Fruit fly (Drosophila melanogaster): Measurements from ENCODE around the gene trh.
A peak's percentile ranks its signal among the peaks of the same experiment; 100 is the strongest.

trh gene

DNA sequence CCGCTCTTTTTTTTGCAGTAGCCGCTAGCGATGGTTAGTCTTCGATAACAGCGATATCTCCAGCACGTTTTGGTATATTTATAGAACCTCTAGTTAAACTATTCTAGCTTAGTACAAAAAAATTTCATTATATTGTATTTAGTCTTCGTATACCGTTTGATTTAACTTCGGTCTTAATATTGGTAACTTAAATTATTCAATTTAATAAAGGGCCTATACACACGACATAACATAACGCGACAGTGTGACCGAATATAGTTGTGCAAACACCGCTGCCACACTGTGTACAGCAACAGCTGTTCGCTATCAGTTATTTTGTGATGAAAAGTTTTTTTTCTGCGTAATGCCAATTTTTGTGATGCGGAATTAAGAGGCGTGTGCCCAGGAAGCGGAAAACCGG lies 31.2 kb downstream of the trh start, which contains the start of the genes Cdc5 and CG1233 (continued):
- TF ChIP-seq CG34422 (GFP tag; IDR thresholded peaks at IDR 0.05): peak; percentile 60; the same call in 2 of the 3 replicates
- TF ChIP-seq CkIIα-i1 (GFP tag; IDR thresholded peaks at IDR 0.05): no peak
- TF ChIP-seq CG9727 (GFP tag; optimal IDR thresholded peaks at IDR 0.05): peak; percentile 55
- TF ChIP-seq kah (GFP tag; optimal IDR thresholded peaks at IDR 0.05): no peak
- TF ChIP-seq H15 (GFP tag; IDR thresholded peaks at IDR 0.05): peak; percentile 45; the same call in 1 of the 3 replicates
- peak; percentile 60 for TF ChIP-seq CG13624 (GFP tag; optimal IDR thresholded peaks at IDR 0.05)
- peak; percentile 35 for TF ChIP-seq CHES-1-like (GFP tag; optimal IDR thresholded peaks at IDR 0.05)
- no peak for TF ChIP-seq wdn (GFP tag; IDR thresholded peaks at IDR 0.05)
- no peak for TF ChIP-seq CG18262 (tag; optimal IDR thresholded peaks at IDR 0.05)
- TF ChIP-seq CG1024 (GFP tag; IDR thresholded peaks at IDR 0.05): 0 out of 2 replicates have a peak, but pooled peaks have one; percentile 33
- TF ChIP-seq nmo (GFP tag; optimal IDR thresholded peaks at IDR 0.05): peak; percentile 78
- no peak for TF ChIP-seq CG8359 (GFP tag; optimal IDR thresholded peaks at IDR 0.05; ENCODE audit: borderline replicate concordance)
- peak; percentile 13 for TF ChIP-seq psq (GFP tag; optimal IDR thresholded peaks at IDR 0.05)
- no peak for TF ChIP-seq lov (optimal IDR thresholded peaks at IDR 0.05)
- no peak for TF ChIP-seq lov (GFP tag; IDR thresholded peaks at IDR 0.05)
- peak; percentile 45; the same call in 1 of the 3 replicates for TF ChIP-seq CG6791 (GFP tag; IDR thresholded peaks at IDR 0.05; ENCODE audit: partially characterized antibody)
- peak; percentile 29 for TF ChIP-seq Myb (GFP tag; optimal IDR thresholded peaks at IDR 0.05)
- TF ChIP-seq Dll (GFP tag; IDR thresholded peaks at IDR 0.05; ENCODE audit: partially characterized antibody): peak; percentile 71
- peak; percentile 27 for TF ChIP-seq CG33213 (GFP tag; optimal IDR thresholded peaks at IDR 0.05)
- TF ChIP-seq CG34224 (GFP tag; IDR thresholded peaks at IDR 0.05; ENCODE audit: partially characterized antibody): peak; percentile 62; the same call in 2 of the 3 replicates
- peak; percentile 76 for TF ChIP-seq Mad (GFP tag; optimal IDR thresholded peaks at IDR 0.05)
- TF ChIP-seq Atf3 (GFP tag; optimal IDR thresholded peaks at IDR 0.05): peak; percentile 15
- TF ChIP-seq Atf6 (GFP tag; IDR thresholded peaks at IDR 0.05): peak; percentile 40; the same call in 1 of the 2 replicates
- peak; percentile 5 for TF ChIP-seq pum (GFP tag; optimal IDR thresholded peaks at IDR 0.05)
- 0 out of 2 replicates have a peak, but pooled peaks have one; percentile 16 for TF ChIP-seq rib (GFP tag; IDR thresholded peaks at IDR 0.05)
- TF ChIP-seq chn (GFP tag; optimal IDR thresholded peaks at IDR 0.05): peak; percentile 5
- TF ChIP-seq CG3847 (GFP tag; IDR thresholded peaks at IDR 0.05): peak; percentile 77
- TF ChIP-seq CG12744 (GFP tag; optimal IDR thresholded peaks at IDR 0.05): peak; percentile 34
- peak; percentile 77 for TF ChIP-seq CG2120 (GFP tag; optimal IDR thresholded peaks at IDR 0.05)
- TF ChIP-seq CG9609 (GFP tag; optimal IDR thresholded peaks at IDR 0.05): peak; percentile 31
- TF ChIP-seq CG32532 (GFP tag; IDR thresholded peaks at IDR 0.05): peak; percentile 42
- TF ChIP-seq Sin3A (optimal IDR thresholded peaks at IDR 0.05): peak; percentile 82
- peak; percentile 87 for TF ChIP-seq sens (GFP tag)
- TF ChIP-seq CG12942 (GFP tag; optimal IDR thresholded peaks at IDR 0.05): no peak
- no peak for TF ChIP-seq prd (optimal IDR thresholded peaks at IDR 0.05)
- TF ChIP-seq prd (GFP tag; IDR thresholded peaks at IDR 0.05): peak; percentile 31; the same call in 1 of the 3 replicates
- TF ChIP-seq HLH4C (GFP tag; IDR thresholded peaks at IDR 0.05; ENCODE audit: partially characterized antibody): peak; percentile 43
- peak; percentile 19 for TF ChIP-seq tin (GFP tag; optimal IDR thresholded peaks at IDR 0.05)
- peak; percentile 20 for TF ChIP-seq Chrac-16 (GFP tag; optimal IDR thresholded peaks at IDR 0.05)
- TF ChIP-seq CG7786 (GFP tag; optimal IDR thresholded peaks at IDR 0.05): peak; percentile 4
- peak in 1 of 2 experiments; percentile 42 for TF ChIP-seq bsh (GFP tag; optimal IDR thresholded peaks at IDR 0.05)
- peak; percentile 2 for TF ChIP-seq Bteb2 (GFP tag; optimal IDR thresholded peaks at IDR 0.05)
- peak; percentile 64 for TF ChIP-seq CG13775 (GFP tag; optimal IDR thresholded peaks at IDR 0.05)
- no peak for TF ChIP-seq CG3407 (GFP tag; optimal IDR thresholded peaks at IDR 0.05)
- peak; percentile 96 for TF ChIP-seq MBD-R2 (GFP tag; IDR thresholded peaks at IDR 0.05)
- peak; percentile 58 for TF ChIP-seq CG18011 (GFP tag; optimal IDR thresholded peaks at IDR 0.05)
- TF ChIP-seq Nf-YB (GFP tag; optimal IDR thresholded peaks at IDR 0.05): peak; percentile 24
- TF ChIP-seq Xbp1 (GFP tag; optimal IDR thresholded peaks at IDR 0.05): peak; percentile 55
- TF ChIP-seq NFAT (GFP tag; IDR thresholded peaks at IDR 0.05): 0 out of 2 replicates have a peak, but pooled peaks have one; percentile 26
- peak; percentile 63; the same call in 1 of the 2 replicates for TF ChIP-seq CG32772 (GFP tag; IDR thresholded peaks at IDR 0.05)
- peak; percentile 41 for TF ChIP-seq fd102C (GFP tag; optimal IDR thresholded peaks at IDR 0.05)
